Fruit fly (Drosophila melanogaster) S2 (cell line): ENCODE measurements around the gene Hsp26.

ENCODE experiments used
- CG8478 ChIP-seq: fragments of >200 bp; optimal IDR thresholded peaks from 2 replicates; lab custom pipeline; 2018
- CTCF ChIP-seq, 2 experiments: fragments of >200 bp; optimal IDR thresholded peaks; 2 replicates each; lab custom pipeline; 2018

DNA sequence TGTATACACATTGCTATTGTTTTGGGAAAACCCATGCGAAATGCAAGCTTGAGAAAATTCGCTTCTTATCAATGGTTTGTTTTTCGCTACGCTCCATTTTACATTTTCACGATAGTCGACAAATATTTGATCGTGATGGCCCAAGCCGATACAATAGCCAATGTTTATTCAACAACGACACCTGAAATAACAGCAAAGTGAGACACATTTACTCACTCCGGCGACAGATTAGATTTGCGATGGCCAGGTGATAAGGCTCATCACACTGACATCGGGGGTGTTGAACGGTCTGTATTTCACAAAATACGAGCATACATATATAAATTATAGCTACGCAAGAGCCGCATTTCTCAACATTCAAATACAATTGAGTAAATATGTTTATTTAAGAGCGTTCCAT lies 19.9 kb upstream of the Hsp26 start:
- TF ChIP-seq CG8478 (lab: Kevin White, UChicago) (no peak), CTCF (optimal IDR thresholded peaks at IDR 0.05; lab: Kevin White, UChicago) (no peak)
